Fruit fly (Drosophila melanogaster) S2 (cell line): ENCODE data around the gene CG10365.

Experiments
- CG8478 ChIP-seq: fragments of >200 bp; optimal IDR thresholded peaks from 2 replicates; lab custom pipeline; 2018
- CTCF ChIP-seq, 2 experiments: fragments of >200 bp; optimal IDR thresholded peaks; 2 replicates each; lab custom pipeline; 2018

DNA sequence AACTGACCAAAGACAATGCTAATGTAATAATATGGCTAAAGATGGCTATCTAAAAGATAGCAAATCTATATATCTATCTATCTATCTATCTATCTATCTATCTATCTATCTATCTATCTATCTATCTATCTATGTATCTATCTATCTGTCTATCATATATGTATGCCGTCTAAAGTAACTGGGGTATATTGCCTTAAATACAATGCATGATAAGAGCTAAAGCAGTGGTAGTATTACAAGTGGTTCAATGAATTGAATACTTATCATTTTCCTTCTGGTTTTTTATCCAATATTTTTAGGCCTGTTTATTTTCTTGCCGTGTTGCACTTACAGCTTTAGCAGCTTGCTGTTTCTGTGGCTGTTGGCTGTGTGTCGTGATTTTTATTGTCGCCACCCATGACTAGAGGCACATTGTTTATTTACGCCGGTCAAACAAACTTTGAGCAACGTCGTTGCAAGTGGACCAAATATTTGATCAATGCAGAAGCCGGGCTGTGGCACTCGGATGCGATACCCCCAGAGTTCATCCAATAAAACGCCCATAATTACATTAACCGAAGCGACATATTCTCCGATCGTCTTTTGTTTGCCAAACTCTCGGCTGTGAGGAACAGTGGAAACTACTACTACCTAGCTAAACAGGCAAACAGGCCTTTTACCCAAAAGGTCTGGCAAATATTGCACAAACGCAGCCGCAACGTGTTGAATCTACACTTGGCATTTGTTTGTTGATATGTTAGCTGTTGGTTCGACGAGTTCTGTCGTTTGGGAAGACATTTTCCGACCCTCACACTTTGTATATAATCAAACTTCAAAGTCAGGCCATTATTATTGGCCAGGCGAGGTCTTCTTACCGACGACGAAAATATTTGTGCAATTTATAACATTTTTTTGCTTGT lies 14.8 kb downstream of the CG10365 start:
- TF ChIP-seq CTCF (optimal IDR thresholded peaks at IDR 0.05; lab: Kevin White, UChicago), result no peak
- TF ChIP-seq CG8478 (lab: Kevin White, UChicago), result no peak
